Worm (Caenorhabditis elegans) whole organism, late embryonic: Measurements from ENCODE around the gene syf-3.

ENCODE experiments used
- C08G9.2 ChIP-seq: sonication (generic microtip); optimal IDR thresholded peaks from 2 replicates; lab custom pipeline; 2016; ENCODE audit warnings: mild to moderate bottlenecking, missing genetic modification characterization, moderate library complexity, missing compliant biosample characterization
- C38D4.7 ChIP-seq: fragments of 200-800 bp; sonication (Bioruptor generic); optimal IDR thresholded peaks from 2 replicates; lab custom pipeline; 2018; ENCODE audit warnings: mild to moderate bottlenecking, missing genetic modification characterization, moderate library complexity, missing compliant biosample characterization
- K02D7.2 ChIP-seq: sonication (generic microtip); optimal IDR thresholded peaks from 2 replicates; lab custom pipeline; 2017; ENCODE audit warnings: mild to moderate bottlenecking, missing genetic modification characterization, missing compliant biosample characterization
- Y22D7AL.16 ChIP-seq: sonication (generic microtip); optimal IDR thresholded peaks from 2 replicates; lab custom pipeline; 2016; ENCODE audit warnings: missing genetic modification characterization, missing compliant biosample characterization
- ahr-1 ChIP-seq: sonication (generic microtip); optimal IDR thresholded peaks from 2 replicates; lab custom pipeline; 2016; ENCODE audit warnings: missing genetic modification characterization, missing compliant biosample characterization
- ceh-19 ChIP-seq: fragments of 200-800 bp; sonication (Bioruptor generic); optimal IDR thresholded peaks from 2 replicates; lab custom pipeline; 2018; ENCODE audit warnings: mild to moderate bottlenecking, missing genetic modification characterization, missing compliant biosample characterization
- ceh-24 ChIP-seq: sonication (generic microtip); optimal IDR thresholded peaks from 2 replicates; lab custom pipeline; 2016; ENCODE audit warnings: mild to moderate bottlenecking, missing genetic modification characterization, missing compliant biosample characterization
- ceh-30 ChIP-seq: fragments of 150-350 bp; optimal IDR thresholded peaks from 2 replicates; lab custom pipeline; 2014; ENCODE audit warnings: missing biosample characterization, missing genetic modification characterization
- ceh-31 ChIP-seq: sonication (generic microtip); optimal IDR thresholded peaks from 2 replicates; lab custom pipeline; 2016; ENCODE audit warnings: missing genetic modification characterization, missing compliant biosample characterization
- ceh-48 ChIP-seq: sonication (generic microtip); optimal IDR thresholded peaks from 2 replicates; lab custom pipeline; 2016; ENCODE audit warnings: missing genetic modification characterization, inconsistent platforms, missing compliant biosample characterization
- ceh-6 ChIP-seq: fragments of 200-800 bp; sonication (Bioruptor generic); optimal IDR thresholded peaks from 2 replicates; lab custom pipeline; 2018; ENCODE audit warnings: mild to moderate bottlenecking, missing genetic modification characterization, missing compliant biosample characterization
- ceh-9 ChIP-seq: sonication (generic microtip); optimal IDR thresholded peaks from 2 replicates; lab custom pipeline; 2016; ENCODE audit warnings: mild to moderate bottlenecking, missing genetic modification characterization, inconsistent platforms, missing compliant biosample characterization
- dve-1 ChIP-seq: sonication (generic microtip); optimal IDR thresholded peaks from 2 replicates; lab custom pipeline; 2017; ENCODE audit warnings: antibody characterized with exemption, mild to moderate bottlenecking, missing genetic modification characterization, missing compliant biosample characterization
- elt-2 ChIP-seq: sonication (generic microtip); optimal IDR thresholded peaks from 2 replicates; lab custom pipeline; 2016; ENCODE audit warnings: missing genetic modification reagents, missing genetic modification characterization, missing compliant biosample characterization
- ets-4 ChIP-seq: sonication (generic microtip); optimal IDR thresholded peaks from 2 replicates; lab custom pipeline; 2016; ENCODE audit warnings: missing genetic modification characterization, missing compliant biosample characterization
- eyg-1 ChIP-seq: sonication (generic microtip); optimal IDR thresholded peaks from 2 replicates; lab custom pipeline; 2016; ENCODE audit warnings: missing genotype, missing genetic modification characterization, missing compliant biosample characterization
- fax-1 ChIP-seq: sonication (generic microtip); optimal IDR thresholded peaks from 2 replicates; lab custom pipeline; 2016; ENCODE audit warnings: missing genotype, missing genetic modification characterization, missing compliant biosample characterization
- fkh-10 ChIP-seq: fragments of 150-350 bp; optimal IDR thresholded peaks from 2 replicates; lab custom pipeline; 2014; ENCODE audit warnings: missing biosample characterization, missing genetic modification reagents, missing genetic modification characterization
- fkh-6 ChIP-seq: sonication (generic microtip); optimal IDR thresholded peaks from 2 replicates; lab custom pipeline; 2016; ENCODE audit warnings: missing genetic modification characterization, missing compliant biosample characterization
- hlh-15 ChIP-seq: sonication (generic microtip); optimal IDR thresholded peaks from 2 replicates; lab custom pipeline; 2016; ENCODE audit warnings: missing genetic modification characterization, missing compliant biosample characterization
- hlh-6 ChIP-seq: sonication (generic microtip); optimal IDR thresholded peaks from 2 replicates; lab custom pipeline; 2016; ENCODE audit warnings: missing genotype, missing genetic modification characterization, missing compliant biosample characterization
- hlh-8 ChIP-seq: sonication (generic microtip); optimal IDR thresholded peaks from 2 replicates; lab custom pipeline; 2016; ENCODE audit warnings: missing genotype, missing genetic modification characterization, missing compliant biosample characterization
- madf-2 ChIP-seq: sonication (generic microtip); optimal IDR thresholded peaks from 2 replicates; lab custom pipeline; 2017; ENCODE audit warnings: missing genetic modification characterization, missing compliant biosample characterization
- nfya-1 ChIP-seq: sonication (generic microtip); optimal IDR thresholded peaks from 2 replicates; lab custom pipeline; 2017; ENCODE audit warnings: missing genetic modification characterization, mild to moderate bottlenecking, missing compliant biosample characterization, antibody characterized with exemption, moderate library complexity
- nhr-11 ChIP-seq: fragments of 150-350 bp; optimal IDR thresholded peaks from 2 replicates; lab custom pipeline; 2014; ENCODE audit warnings: missing biosample characterization, missing genetic modification characterization
- nhr-232 ChIP-seq: sonication (generic microtip); optimal IDR thresholded peaks from 2 replicates; lab custom pipeline; 2016; ENCODE audit warnings: missing genetic modification characterization, missing compliant biosample characterization
- npax-4 ChIP-seq: sonication (generic microtip); optimal IDR thresholded peaks from 2 replicates; lab custom pipeline; 2016; ENCODE audit warnings: missing genetic modification characterization, missing compliant biosample characterization
- pag-3 ChIP-seq: sonication (generic microtip); optimal IDR thresholded peaks from 2 replicates; lab custom pipeline; 2016; ENCODE audit warnings: missing compliant biosample characterization, missing genetic modification characterization, borderline replicate concordance
- pros-1 ChIP-seq: fragments of 150-350 bp; optimal IDR thresholded peaks from 2 replicates; lab custom pipeline; 2014; ENCODE audit warnings: missing biosample characterization, missing genetic modification reagents, missing genetic modification characterization
- ref-2 ChIP-seq: sonication (generic microtip); optimal IDR thresholded peaks from 2 replicates; lab custom pipeline; 2016; ENCODE audit warnings: missing genetic modification characterization, missing compliant biosample characterization
- rnt-1 ChIP-seq: sonication (generic microtip); optimal IDR thresholded peaks from 2 replicates; lab custom pipeline; 2016; ENCODE audit warnings: missing genetic modification characterization, missing compliant biosample characterization
- sox-4 ChIP-seq: sonication (generic microtip); optimal IDR thresholded peaks from 2 replicates; lab custom pipeline; 2017; ENCODE audit warnings: mild to moderate bottlenecking, missing genetic modification characterization, inconsistent platforms, missing compliant biosample characterization
- tbx-2 ChIP-seq: sonication (generic microtip); optimal IDR thresholded peaks from 2 replicates; lab custom pipeline; 2016; ENCODE audit warnings: missing genetic modification characterization, missing compliant biosample characterization
- ttx-3 ChIP-seq: sonication (generic microtip); optimal IDR thresholded peaks from 2 replicates; lab custom pipeline; 2016; ENCODE audit warnings: missing genetic modification reagents, missing genetic modification characterization, missing compliant biosample characterization
- zip-5 ChIP-seq: sonication (generic microtip); optimal IDR thresholded peaks from 2 replicates; lab custom pipeline; 2016; ENCODE audit warnings: missing genetic modification characterization, missing compliant biosample characterization
- ztf-16 ChIP-seq: sonication (generic microtip); optimal IDR thresholded peaks from 2 replicates; lab custom pipeline; 2017; ENCODE audit warnings: missing genetic modification characterization, missing compliant biosample characterization

Gene syf-3

DNA sequence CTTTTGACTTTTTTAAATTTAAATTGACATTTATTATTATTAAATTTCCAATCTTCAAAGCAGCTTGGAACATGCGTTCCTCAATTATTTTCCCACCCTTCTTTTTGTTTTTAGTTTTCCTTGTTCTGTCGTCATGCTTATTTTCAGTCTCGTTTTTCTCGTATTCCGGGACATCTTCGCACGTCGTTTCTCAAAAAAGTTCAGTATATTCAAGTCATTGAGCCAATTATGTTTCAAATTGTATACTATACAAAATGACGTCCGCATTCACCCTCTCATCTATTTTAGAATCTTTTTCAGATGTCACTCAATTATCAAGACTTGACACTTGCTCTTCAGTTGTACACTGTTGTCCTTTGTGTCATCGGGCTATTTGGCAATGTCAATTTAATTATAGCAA, 12.5 kb upstream of the syf-3 start, which contains the start of gene srsx-17:
Gene srsx-17 (plus strand): TSS at position 301 of the 400 bp plus-strand sequence.
- no peak for TF ChIP-seq fax-1
- no peak for TF ChIP-seq ceh-48 (tag; lab: Kevin White, UChicago)
- TF ChIP-seq ahr-1 (tag; lab: Kevin White, UChicago), result no peak
- TF ChIP-seq hlh-15 (tag; lab: Kevin White, UChicago), result no peak
- TF ChIP-seq dve-1 (tag; lab: Kevin White, UChicago), result no peak
- TF ChIP-seq nfya-1 (tag; lab: Kevin White, UChicago), result no peak
- TF ChIP-seq fkh-10 (GFP tag; lab: Kevin White, UChicago), result no peak
- TF ChIP-seq pros-1 (tag; lab: Kevin White, UChicago), result no peak
- TF ChIP-seq ceh-19, result no peak
- TF ChIP-seq hlh-6 (tag; lab: Kevin White, UChicago), result no peak
- no peak for TF ChIP-seq hlh-8 (tag; lab: Kevin White, UChicago)
- TF ChIP-seq nhr-232 (tag; lab: Kevin White, UChicago), result no peak
- no peak for TF ChIP-seq fkh-6
- no peak for TF ChIP-seq ttx-3

DNA sequence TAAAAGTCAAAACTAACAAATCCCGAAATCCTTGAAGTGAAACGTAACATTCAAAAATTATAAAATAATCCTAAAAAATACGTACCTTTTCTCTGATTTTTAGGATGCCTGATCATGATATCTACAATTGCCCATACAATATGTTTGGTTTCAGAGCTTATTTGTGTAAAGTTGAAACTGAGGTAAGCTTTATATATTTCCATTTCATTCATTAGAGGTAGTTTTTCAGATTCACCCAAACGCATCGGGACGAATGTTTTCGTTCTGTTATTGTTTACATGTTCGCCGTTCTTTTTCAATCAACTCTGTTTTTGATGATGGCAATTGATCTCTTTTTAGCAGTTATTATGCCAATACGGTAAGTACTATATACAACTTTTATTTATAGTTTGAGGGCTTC, 11.8 kb upstream of the syf-3 start:
- no peak for TF ChIP-seq zip-5 (tag; lab: Kevin White, UChicago)
- no peak for TF ChIP-seq fkh-10 (GFP tag; lab: Kevin White, UChicago)
- TF ChIP-seq fax-1, result no peak
- no peak for TF ChIP-seq C38D4.7
- TF ChIP-seq madf-2 (tag; lab: Kevin White, UChicago), result no peak
- no peak for TF ChIP-seq ceh-30 (tag; lab: Kevin White, UChicago)
- TF ChIP-seq sox-4, result no peak
- TF ChIP-seq ceh-6 (GFP tag; lab: Kevin White, UChicago), result no peak
- no peak for TF ChIP-seq ceh-24 (tag; lab: Kevin White, UChicago)
- no peak for TF ChIP-seq ceh-31 (tag; lab: Kevin White, UChicago)
- no peak for TF ChIP-seq Y22D7AL.16
- no peak for TF ChIP-seq hlh-8 (tag; lab: Kevin White, UChicago)
- TF ChIP-seq rnt-1 (tag; lab: Kevin White, UChicago), result no peak
- TF ChIP-seq hlh-6 (tag; lab: Kevin White, UChicago), result no peak
- TF ChIP-seq ceh-9 (tag; lab: Kevin White, UChicago), result no peak
- TF ChIP-seq ahr-1 (tag; lab: Kevin White, UChicago), result no peak
- no peak for TF ChIP-seq hlh-15 (tag; lab: Kevin White, UChicago)
- no peak for TF ChIP-seq elt-2 (tag; lab: Kevin White, UChicago)
- TF ChIP-seq fkh-6, result no peak
- TF ChIP-seq ztf-16 (tag; lab: Kevin White, UChicago), result no peak
- TF ChIP-seq, all 69 proteins: peak for 0

DNA sequence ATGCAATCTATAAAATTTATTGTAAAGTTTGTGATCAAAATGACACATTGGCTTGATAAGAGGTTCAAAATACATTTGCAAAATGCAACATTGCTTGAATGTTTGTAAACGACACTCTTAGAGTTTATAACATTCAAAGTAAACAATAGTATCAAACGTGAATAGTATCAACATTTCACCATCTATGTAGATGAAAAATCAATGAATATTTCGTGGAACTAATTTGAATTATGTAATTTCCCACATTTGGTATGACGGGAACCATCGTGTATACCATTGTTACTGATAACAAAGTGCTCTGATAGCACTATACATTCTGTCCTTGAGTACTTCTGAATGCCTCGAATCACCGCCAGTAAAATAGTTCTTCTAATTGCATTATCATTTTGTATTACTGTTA, 9.2 kb upstream of the syf-3 start, which contains the start of gene galt-1:
Gene galt-1 (plus strand): TSS at position 318 of the 400 bp plus-strand sequence.
- TF ChIP-seq elt-2 (tag; lab: Kevin White, UChicago) (peak; percentile 55), eyg-1 (tag; lab: Kevin White, UChicago) (no peak)

DNA sequence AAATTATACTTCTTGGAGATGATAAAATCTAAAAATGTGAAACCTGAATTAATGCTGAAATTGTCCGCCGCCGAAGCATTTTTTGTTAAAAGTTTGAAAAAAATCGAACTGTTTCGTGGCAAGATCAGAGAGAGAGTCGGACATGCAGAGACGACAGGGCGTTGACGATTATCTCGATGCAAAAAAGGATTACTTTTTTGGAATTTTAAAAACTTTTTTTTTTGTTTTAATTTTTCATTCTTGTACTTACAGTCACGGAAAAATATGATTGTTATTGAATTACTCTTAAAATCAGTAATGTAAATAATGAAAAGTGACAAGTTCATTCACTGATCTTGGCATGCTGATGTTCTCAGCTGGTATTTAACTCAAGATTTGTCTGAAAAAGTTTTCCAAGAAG, 3.1 kb upstream of the syf-3 start, which contains the start of the genes M03F8.5 and M03F8.7:
Gene M03F8.5 (minus strand): TSS at position 101 of the 400 bp plus-strand sequence.
Gene M03F8.7 (plus strand): TSS at position 249 of the 400 bp plus-strand sequence.
- TF ChIP-seq ets-4 (tag; lab: Kevin White, UChicago) (no peak), C08G9.2 (no peak), K02D7.2 (tag; lab: Kevin White, UChicago) (no peak), ceh-19 (no peak), nhr-11 (tag; lab: Kevin White, UChicago) (no peak), ref-2 (tag; lab: Kevin White, UChicago) (no peak), npax-4 (tag; lab: Kevin White, UChicago) (no peak), pag-3 (tag; lab: Kevin White, UChicago) (no peak), pros-1 (tag; lab: Kevin White, UChicago) (no peak), tbx-2 (tag; lab: Kevin White, UChicago) (no peak)
